Worm (Caenorhabditis elegans) whole organism, L4/young adult: ENCODE measurements around the gene npr-7.

Experiments used
- W03F9.2 ChIP-seq: fragments of 150-350 bp; optimal IDR thresholded peaks from 2 replicates; lab custom pipeline; 2014; ENCODE audit warnings: missing biosample characterization, missing genetic modification characterization
- dao-5 ChIP-seq: sonication (generic microtip); optimal IDR thresholded peaks from 2 replicates; lab custom pipeline; 2016; ENCODE audit warnings: missing genotype, missing genetic modification characterization, moderate library complexity, missing compliant biosample characterization
- him-1 ChIP-seq: sonication (generic microtip); optimal IDR thresholded peaks from 2 replicates; lab custom pipeline; 2016; ENCODE audit warnings: missing genotype, missing genetic modification reagents, missing genetic modification characterization, missing compliant biosample characterization

Gene npr-7

DNA sequence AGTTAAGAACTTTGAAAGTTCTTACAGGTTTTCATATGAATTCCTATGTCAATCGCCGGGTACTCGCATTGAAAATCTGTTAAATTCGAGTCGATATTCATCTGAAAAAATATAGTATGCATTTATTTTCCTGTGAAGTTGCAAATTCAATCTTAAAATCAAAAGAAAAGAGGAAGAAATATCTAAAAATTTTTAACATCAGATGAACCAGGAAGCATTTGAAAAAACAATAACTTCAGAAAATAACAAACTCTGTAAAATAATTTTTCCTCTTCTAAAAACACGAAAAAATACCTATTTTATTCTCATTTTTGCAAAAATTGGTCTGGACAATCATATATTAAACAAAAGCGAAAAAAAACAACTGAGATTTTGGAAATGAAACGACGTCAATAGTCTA lies at the start of gene npr-7:
Gene npr-7 (minus strand): TSS at position 101 of the 400 bp plus-strand sequence.
- no peak for TF ChIP-seq him-1 (tag; lab: Kevin White, UChicago)
- TF ChIP-seq W03F9.2 (tag; lab: Kevin White, UChicago), result no peak
- TF ChIP-seq dao-5, result no peak

DNA sequence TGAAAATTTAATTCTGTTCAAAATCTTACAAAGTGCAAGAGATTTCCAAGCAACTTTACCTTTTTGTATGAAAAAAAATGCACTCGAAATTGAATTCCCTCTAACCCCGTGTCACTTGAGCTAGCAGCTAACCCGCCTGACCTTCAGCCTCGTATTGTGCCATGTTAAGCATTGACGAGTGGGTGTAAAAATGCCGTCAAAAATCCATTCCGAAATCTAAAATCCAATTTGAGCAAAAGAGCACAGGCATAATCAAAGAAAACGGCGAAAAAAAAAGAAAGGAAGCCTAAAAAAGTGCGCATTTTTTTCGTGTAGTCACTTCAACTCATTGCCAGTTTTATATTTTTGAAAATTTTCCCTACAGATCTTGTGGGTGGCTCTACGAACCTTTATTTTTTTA lies 45.5 kb upstream of the npr-7 start, which contains the start of gene pkc-2:
Gene pkc-2 (plus strand): TSS at position 318 of the 400 bp plus-strand sequence.
- no peak for TF ChIP-seq him-1 (tag; lab: Kevin White, UChicago)
- TF ChIP-seq dao-5, result no peak
- no peak for TF ChIP-seq W03F9.2 (tag; lab: Kevin White, UChicago)

DNA sequence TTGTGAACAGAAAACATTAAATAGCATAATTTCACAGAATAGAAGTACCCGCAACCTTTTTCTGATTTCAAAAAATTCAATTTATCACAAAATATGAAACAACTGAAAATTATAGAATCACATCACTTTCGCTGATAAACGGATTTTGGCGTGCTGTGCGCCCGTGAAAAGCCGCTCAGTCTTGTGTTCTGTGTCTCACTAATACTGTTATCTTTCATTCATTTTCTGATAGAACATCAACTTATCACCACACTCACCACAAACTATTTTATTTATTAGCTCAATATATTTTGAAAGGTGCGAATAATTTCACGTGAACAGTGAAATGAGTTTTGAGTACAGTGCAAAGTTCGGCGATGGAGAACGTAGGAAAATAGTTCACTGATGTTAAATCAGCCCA lies 45.1 kb upstream of the npr-7 start:
- TF ChIP-seq him-1 (tag; lab: Kevin White, UChicago) (no peak), W03F9.2 (tag; lab: Kevin White, UChicago) (no peak), dao-5 (no peak)

- TF ChIP-seq him-1 (tag; lab: Kevin White, UChicago) (no peak), dao-5 (no peak), W03F9.2 (tag; lab: Kevin White, UChicago) (no peak)
These were observed 42.2 kb upstream of the npr-7 start for ce11 chrX:9361136-9361535.

DNA sequence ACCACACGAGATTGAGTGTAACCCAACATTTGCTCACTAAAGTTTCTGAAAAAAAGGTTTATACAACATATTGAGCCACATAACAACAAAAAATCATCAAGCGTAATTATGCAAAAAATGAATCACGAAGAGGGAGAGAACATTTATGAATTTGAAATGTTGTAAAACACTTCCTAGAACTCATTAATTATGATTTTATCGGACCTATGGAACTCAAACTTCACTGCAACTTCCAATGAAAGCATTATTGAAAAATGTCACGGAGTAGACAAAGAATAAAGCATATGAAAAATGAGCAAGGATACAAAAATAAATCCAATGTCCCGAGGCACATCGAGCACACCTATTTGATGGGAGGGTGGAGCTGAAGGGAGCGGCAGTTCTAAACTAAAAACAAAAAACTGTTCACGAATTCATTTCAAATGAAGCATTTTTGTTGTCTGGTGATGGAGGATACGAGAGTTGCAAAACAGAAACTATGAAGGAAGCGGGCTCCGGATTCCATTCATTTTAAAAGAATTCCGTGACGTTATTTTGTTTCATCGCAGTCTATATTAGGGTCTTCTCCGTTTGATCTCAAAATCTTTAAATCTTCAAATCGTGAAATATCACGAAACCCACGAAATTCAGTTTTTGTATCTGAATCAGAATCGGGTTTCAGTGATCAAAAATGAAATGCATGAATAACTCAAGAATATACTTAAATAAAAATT lies 31.0 kb upstream of the npr-7 start, which contains the start of gene flp-20:
Gene flp-20 (minus strand): TSS at position 51 of the 713 bp plus-strand sequence.
- TF ChIP-seq dao-5 (no peak), W03F9.2 (tag; lab: Kevin White, UChicago) (no peak), him-1 (tag; lab: Kevin White, UChicago) (no peak)

DNA sequence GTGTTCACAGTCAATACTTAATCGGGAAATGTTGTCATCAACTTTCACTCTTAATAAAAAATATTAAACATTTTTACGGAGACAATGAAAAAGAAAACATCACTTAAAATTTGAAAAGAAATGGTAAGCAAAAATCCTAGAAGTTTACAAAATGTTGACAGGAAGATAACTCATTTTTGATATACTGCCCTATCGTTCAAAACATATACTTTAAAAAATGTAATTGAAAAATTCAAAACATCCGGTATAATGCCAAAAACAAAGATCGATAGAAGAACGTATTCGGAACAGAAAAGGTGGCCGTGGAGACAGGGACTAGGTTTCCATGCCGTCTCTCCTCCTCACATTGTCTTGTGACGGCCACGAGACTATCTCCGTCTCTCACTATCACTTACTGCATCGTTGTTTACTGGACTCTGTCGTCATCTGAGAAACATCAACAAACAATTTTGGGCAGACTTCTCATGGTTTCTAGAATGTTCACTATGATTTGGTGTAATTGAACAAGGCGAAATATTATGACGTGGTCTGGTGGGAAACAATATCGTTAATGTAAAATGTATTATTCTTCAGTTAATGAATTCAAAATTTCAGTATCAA lies 28.5 kb upstream of the npr-7 start, which contains the start of gene oga-1:
Gene oga-1 (minus strand): TSS at position 51 of the 600 bp plus-strand sequence.
- TF ChIP-seq dao-5, result no peak
- no peak for TF ChIP-seq him-1 (tag; lab: Kevin White, UChicago)
- peak; percentile 57 for TF ChIP-seq W03F9.2 (tag; lab: Kevin White, UChicago)

DNA sequence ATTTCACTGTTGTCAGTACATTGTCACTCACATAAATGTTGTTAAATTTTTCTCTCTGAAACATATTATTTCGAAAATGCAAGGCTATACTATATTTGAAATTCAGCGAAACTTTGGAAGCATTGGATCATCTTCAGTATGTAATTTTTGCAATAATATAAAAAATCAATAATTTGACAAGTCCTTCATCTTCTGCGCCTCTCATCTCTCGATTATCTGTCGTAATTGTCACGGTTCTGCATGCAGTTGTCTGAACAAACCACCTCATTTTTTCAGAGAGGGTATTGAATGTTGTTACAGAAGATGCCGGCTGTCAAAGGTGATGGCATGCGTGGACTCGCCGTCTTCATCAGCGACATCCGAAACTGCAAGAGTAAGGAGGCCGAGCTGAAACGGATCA lies 19.4 kb upstream of the npr-7 start, which contains the start of gene apa-2:
Gene apa-2 (plus strand): TSS at position 301 of the 400 bp plus-strand sequence.
- TF ChIP-seq him-1 (tag; lab: Kevin White, UChicago) (no peak), dao-5 (no peak), W03F9.2 (tag; lab: Kevin White, UChicago) (no peak)

ce11 chrX:9337832-9338231 lies 18.9 kb upstream of the npr-7 start:
- TF ChIP-seq W03F9.2 (tag; lab: Kevin White, UChicago) (no peak), him-1 (tag; lab: Kevin White, UChicago) (peak; percentile 95)

DNA sequence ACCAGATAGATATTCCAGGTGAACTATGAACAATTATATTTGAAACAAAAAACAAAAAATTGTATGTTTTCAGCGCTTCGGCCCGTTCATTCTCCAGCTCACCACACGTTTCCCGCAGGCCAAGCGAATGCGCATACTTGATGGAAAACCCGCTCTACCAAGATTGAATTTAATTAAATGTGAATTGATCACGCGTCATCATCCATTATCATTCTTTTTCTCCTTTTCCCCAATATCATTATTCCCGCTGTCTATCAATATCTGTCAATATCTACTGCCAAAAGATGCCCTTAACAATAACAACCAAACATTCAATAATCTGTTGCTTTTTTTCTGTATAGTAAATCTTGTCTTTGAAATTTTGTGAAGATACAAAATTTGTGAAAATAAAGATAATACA lies 17.2 kb upstream of the npr-7 start:
- TF ChIP-seq dao-5 (no peak), him-1 (tag; lab: Kevin White, UChicago) (no peak), W03F9.2 (tag; lab: Kevin White, UChicago) (no peak)

- TF ChIP-seq W03F9.2 (tag; lab: Kevin White, UChicago), result no peak
- no peak for TF ChIP-seq dao-5
- TF ChIP-seq him-1 (tag; lab: Kevin White, UChicago), result no peak
These were observed 11.8 kb upstream of the npr-7 start, which contains the start of gene T20B5.2 for ce11 chrX:9330721-9331212. Gene T20B5.2, plus strand, starts transcription at chrX:9331162.

- TF ChIP-seq W03F9.2 (tag; lab: Kevin White, UChicago) (no peak), dao-5 (no peak), him-1 (tag; lab: Kevin White, UChicago) (no peak)
These were observed 6.0 kb upstream of the npr-7 start for ce11 chrX:9324962-9325361.

- TF ChIP-seq dao-5 (no peak), him-1 (tag; lab: Kevin White, UChicago) (no peak), W03F9.2 (tag; lab: Kevin White, UChicago) (no peak)
These were observed 4.6 kb downstream of the npr-7 start, which contains the start of gene ttr-38 for ce11 chrX:9314397-9314796. Gene ttr-38, minus strand, starts transcription at chrX:9314497.

- TF ChIP-seq dao-5 (no peak), W03F9.2 (tag; lab: Kevin White, UChicago) (no peak), him-1 (tag; lab: Kevin White, UChicago) (no peak)
These were observed 7.8 kb downstream of the npr-7 start, which contains the start of gene H29C22.1 for ce11 chrX:9311225-9311624. Gene H29C22.1, minus strand, starts transcription at chrX:9311325.

ce11 chrX:9303422-9303821 lies 15.6 kb downstream of the npr-7 start, which contains the start of gene tmc-2:
Gene tmc-2, plus strand, starts transcription at chrX:9303722.
- TF ChIP-seq dao-5 (no peak), him-1 (tag; lab: Kevin White, UChicago) (no peak), W03F9.2 (tag; lab: Kevin White, UChicago) (no peak)
